Fruit fly (Drosophila melanogaster) whole organism, adult: ENCODE data around the gene CG10550.
A peak's percentile ranks its signal among the peaks of the same experiment; 100 is the strongest.

ENCODE experiments used
- CG14711 ChIP-seq: fragments of 200-800 bp; sonication (Bioruptor generic); optimal IDR thresholded peaks from 2 replicates; lab custom pipeline; 2018; ENCODE audit warnings: missing biosample characterization, mild to moderate bottlenecking, missing genetic modification characterization, moderate library complexity
- CG1620 ChIP-seq: fragments of 200-800 bp; sonication (Bioruptor generic); optimal IDR thresholded peaks from 2 replicates; lab custom pipeline; 2016; ENCODE audit warnings: missing biosample characterization, missing genetic modification characterization
- Clk ChIP-seq: fragments of 200-800 bp; sonication (Bioruptor generic); optimal IDR thresholded peaks from 2 replicates; lab custom pipeline; 2017; ENCODE audit warnings: missing biosample characterization, missing genetic modification characterization
- Mnt ChIP-seq: fragments of 200-800 bp; sonication (Bioruptor generic); optimal IDR thresholded peaks from 2 replicates; lab custom pipeline; 2016; ENCODE audit warnings: missing biosample characterization, mild to moderate bottlenecking, missing genetic modification characterization
- bab1 ChIP-seq: fragments of 200-800 bp; sonication (Bioruptor generic); optimal IDR thresholded peaks from 3 replicates; lab custom pipeline; 2019; ENCODE audit warnings: missing biosample characterization, mild to moderate bottlenecking, missing genetic modification characterization, moderate library complexity
- cic ChIP-seq: fragments of 200-800 bp; sonication (Bioruptor generic); optimal IDR thresholded peaks from 2 replicates; lab custom pipeline; 2017; ENCODE audit warnings: missing biosample characterization, mild to moderate bottlenecking, missing genetic modification characterization, moderate library complexity
- cnc ChIP-seq, 2 experiments: fragments of >200 bp; optimal IDR thresholded peaks; 2 replicates each; lab custom pipeline; 2017
- kay ChIP-seq: fragments of 200-800 bp; sonication (Bioruptor generic); peaks from one replicate; lab custom pipeline; 2016; ENCODE audit warnings: missing biosample characterization, missing genetic modification characterization, borderline replicate concordance
- ovo ChIP-seq: fragments of 200-800 bp; sonication (Bioruptor generic); optimal IDR thresholded peaks from 2 replicates; lab custom pipeline; 2016; ENCODE audit warnings: missing biosample characterization, missing genetic modification characterization
- tj ChIP-seq: fragments of 200-800 bp; sonication (Bioruptor generic); optimal IDR thresholded peaks from 3 replicates; lab custom pipeline; 2017; ENCODE audit warnings: missing biosample characterization, mild to moderate bottlenecking, missing genetic modification characterization, moderate library complexity
- toe ChIP-seq: fragments of 200-800 bp; sonication (Bioruptor generic); optimal IDR thresholded peaks from 2 replicates; lab custom pipeline; 2016; ENCODE audit warnings: missing biosample characterization, missing genetic modification characterization

dm6 chr3R:25303857-25304440 is 4.2 kb downstream of the CG10550 start, which contains the start of gene CG31436:
- TF ChIP-seq kay (GFP tag; lab: Kevin White, UChicago): peak; percentile 84
- TF ChIP-seq cic: peak; percentile 62
- no peak for TF ChIP-seq CG1620
- TF ChIP-seq cnc (optimal IDR thresholded peaks at IDR 0.05; lab: Kevin White, UChicago): no peak
- no peak for TF ChIP-seq tj (GFP tag; lab: Kevin White, UChicago)
- no peak for TF ChIP-seq bab1 (GFP tag; lab: Kevin White, UChicago)
- TF ChIP-seq Mnt: no peak
- TF ChIP-seq toe (GFP tag; lab: Kevin White, UChicago): no peak
- no peak for TF ChIP-seq ovo (GFP tag; lab: Kevin White, UChicago)
- no peak for TF ChIP-seq CG14711 (tag; lab: Kevin White, UChicago)
- TF ChIP-seq Clk: no peak
